Worm (Caenorhabditis elegans): ENCODE data around the gene T20D4.19.

DNA sequence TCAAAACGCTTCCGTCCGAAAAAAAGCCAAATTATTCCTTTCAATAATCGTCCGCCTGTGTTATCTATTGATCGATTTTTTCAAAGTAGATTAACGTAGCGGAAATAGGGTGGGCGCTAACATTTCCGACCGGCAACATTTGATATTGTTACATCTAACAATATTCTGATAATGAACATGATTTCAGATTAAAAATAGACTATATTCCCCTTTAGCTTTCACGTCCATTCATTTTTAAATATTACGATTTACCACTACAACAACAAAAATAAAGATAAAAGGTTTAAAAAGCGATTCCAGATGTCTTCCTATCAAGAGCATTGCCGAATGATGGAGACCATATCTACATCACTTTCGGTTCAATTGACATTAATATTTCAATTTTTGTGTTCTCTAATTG lies 5.4 kb downstream of the T20D4.19 start, which contains the start of gene srab-22:
- TF ChIP-seq rcor-1 (GFP tag; IDR thresholded peaks at IDR 0.05) (no peak), hsf-1 (GFP tag; IDR thresholded peaks at IDR 0.05) (no peak), F57A8.1 (GFP tag; optimal IDR thresholded peaks at IDR 0.05) (no peak), madf-3 (GFP tag; IDR thresholded peaks at IDR 0.05) (no peak), somi-1 (GFP tag; optimal IDR thresholded peaks at IDR 0.05) (no peak), ama-1 (optimal IDR thresholded peaks at IDR 0.05) (no peak), ama-1 (GFP tag; optimal IDR thresholded peaks at IDR 0.05) (no peak), ztf-28 (GFP tag; IDR thresholded peaks at IDR 0.05) (no peak), Y53G8AR.9 (GFP tag; conservative IDR thresholded peaks at IDR 0.05) (no peak), F57C9.4 (tag; optimal IDR thresholded peaks at IDR 0.05) (no peak), attf-6 (GFP tag; IDR thresholded peaks at IDR 0.05) (no peak), sdz-38 (tag; optimal IDR thresholded peaks at IDR 0.05) (no peak), nhr-90 (tag; optimal IDR thresholded peaks at IDR 0.05) (no peak)

Data from whole organism, young adult.